Fruit fly (Drosophila melanogaster) whole organism, adult: ENCODE results near the gene CG13457.

Source experiments
- CG14711 ChIP-seq: fragments of 200-800 bp; sonication (Bioruptor generic); optimal IDR thresholded peaks from 2 replicates; lab custom pipeline; 2018; ENCODE audit warnings: missing biosample characterization, mild to moderate bottlenecking, missing genetic modification characterization, moderate library complexity
- tj ChIP-seq: fragments of 200-800 bp; sonication (Bioruptor generic); optimal IDR thresholded peaks from 3 replicates; lab custom pipeline; 2017; ENCODE audit warnings: missing biosample characterization, mild to moderate bottlenecking, missing genetic modification characterization, moderate library complexity

DNA sequence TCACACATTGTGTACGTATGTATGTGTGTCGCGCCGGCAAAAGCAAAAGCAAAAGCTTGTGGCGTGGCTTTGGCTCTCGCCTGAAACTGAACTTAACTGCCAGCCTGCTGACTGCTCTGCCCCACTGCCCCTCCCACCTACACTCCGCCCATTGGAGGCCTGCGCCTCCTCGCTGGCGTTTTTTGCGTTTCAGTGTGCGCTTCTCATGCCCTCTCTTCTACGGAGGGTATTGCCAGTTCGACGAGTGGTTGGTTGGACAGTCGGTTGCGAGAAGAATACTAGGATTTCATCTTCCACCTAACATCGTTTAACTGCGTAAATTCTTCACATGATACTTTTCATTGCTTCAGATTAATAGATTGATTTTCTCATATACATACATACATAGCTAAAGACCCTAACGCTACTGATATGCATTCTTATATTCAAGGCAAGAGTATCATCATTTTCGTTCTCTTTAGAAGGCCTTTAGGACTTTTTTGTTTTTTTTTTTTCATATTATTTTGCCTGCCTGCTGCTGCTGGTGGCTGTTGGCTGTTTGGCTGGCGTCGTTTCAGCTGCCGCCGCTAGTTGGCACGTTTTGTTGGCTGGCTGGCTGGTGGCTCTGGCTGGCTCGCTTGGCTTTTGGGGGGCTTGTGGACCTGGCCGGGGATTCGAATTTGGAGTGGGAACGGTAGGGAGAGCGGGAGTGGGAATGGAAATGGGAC, 26.2 kb downstream of the CG13457 start:
- TF ChIP-seq CG14711 (tag; lab: Kevin White, UChicago) (no peak), tj (GFP tag; lab: Kevin White, UChicago) (no peak)
